Fruit fly (Drosophila melanogaster) S2 (cell line): Measurements from ENCODE around the gene eIF2beta.

Experiments used
- CG8478 ChIP-seq: fragments of >200 bp; optimal IDR thresholded peaks from 2 replicates; lab custom pipeline; 2018
- CTCF ChIP-seq, 2 experiments: fragments of >200 bp; optimal IDR thresholded peaks; 2 replicates each; lab custom pipeline; 2018

DNA sequence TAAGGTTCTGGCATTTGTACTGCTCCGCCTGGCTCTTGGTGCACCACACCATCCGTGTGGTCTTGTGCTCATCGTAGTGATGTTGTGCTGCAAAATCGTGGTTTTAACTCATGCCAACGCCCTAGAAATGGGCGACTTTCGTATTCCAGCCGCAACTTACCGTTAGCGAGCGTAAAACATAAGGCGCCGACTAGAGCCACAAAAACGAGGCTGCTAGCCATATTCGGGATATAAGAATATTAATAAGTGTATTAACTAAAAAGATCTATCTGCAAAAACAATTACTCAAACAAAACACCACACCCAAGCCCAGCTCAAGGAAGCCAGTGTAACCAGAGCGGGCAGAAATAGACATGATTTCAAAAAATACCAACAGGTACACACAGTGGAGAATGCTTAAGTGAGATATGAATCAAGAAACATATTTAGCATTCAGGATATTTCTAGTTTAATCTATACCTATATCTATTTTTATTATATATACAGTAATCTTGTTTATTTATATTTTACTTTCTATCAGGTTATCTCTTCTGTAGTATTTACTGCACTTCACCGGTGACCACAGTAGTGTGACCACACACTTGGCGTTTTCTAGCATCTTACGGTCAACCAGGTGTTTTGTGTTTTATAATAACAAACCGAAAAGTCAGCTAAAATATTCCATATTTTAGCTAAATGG, 7.0 kb upstream of the eIF2beta start, which contains the start of the genes Tsf2 and CG34242:
- TF ChIP-seq CG8478 (no peak), CTCF (optimal IDR thresholded peaks at IDR 0.05; lab: Kevin White, UChicago) (no peak)
